Worm (Caenorhabditis elegans) whole organism, mixed stage, embryonic: ENCODE data around the gene ymel-1.

Experiments
- M03D4.4 ChIP-seq: sonication (generic microtip); optimal IDR thresholded peaks from 2 replicates; lab custom pipeline; 2017; ENCODE audit warnings: mild to moderate bottlenecking, missing genetic modification characterization, missing compliant biosample characterization
- bed-3 ChIP-seq: fragments of 200-800 bp; sonication (Bioruptor generic); optimal IDR thresholded peaks from 3 replicates; lab custom pipeline; 2018; ENCODE audit warnings: mild to moderate bottlenecking, missing genetic modification characterization, moderate library complexity, missing compliant biosample characterization
- blmp-1 ChIP-seq: fragments of 150-350 bp; optimal IDR thresholded peaks from 2 replicates; lab custom pipeline; 2014; ENCODE audit warnings: missing biosample characterization, missing genetic modification characterization
- ceh-39 ChIP-seq: fragments of 150-350 bp; optimal IDR thresholded peaks from 2 replicates; lab custom pipeline; 2014; ENCODE audit warnings: missing biosample characterization, missing genetic modification characterization
- ceh-43 ChIP-seq: fragments of 200-800 bp; sonication (Bioruptor generic); optimal IDR thresholded peaks from 2 replicates; lab custom pipeline; 2018; ENCODE audit warnings: mild to moderate bottlenecking, missing genetic modification characterization, moderate library complexity, missing compliant biosample characterization
- ceh-83 ChIP-seq: fragments of 200-800 bp; sonication (Bioruptor generic); optimal IDR thresholded peaks from 2 replicates; lab custom pipeline; 2018; ENCODE audit warnings: mild to moderate bottlenecking, missing genetic modification characterization, missing compliant biosample characterization
- ces-1 ChIP-seq: fragments of 150-350 bp; optimal IDR thresholded peaks from 2 replicates; lab custom pipeline; 2014; ENCODE audit warnings: missing biosample characterization, missing genetic modification reagents, missing genetic modification characterization
- cnd-1 ChIP-seq: fragments of 200-800 bp; sonication (Bioruptor generic); optimal IDR thresholded peaks from 2 replicates; lab custom pipeline; 2018; ENCODE audit warnings: mild to moderate bottlenecking, missing genetic modification characterization, missing compliant biosample characterization
- drap-1 ChIP-seq: fragments of 200-800 bp; sonication (Bioruptor generic); optimal IDR thresholded peaks from 3 replicates; lab custom pipeline; 2018; ENCODE audit warnings: mild to moderate bottlenecking, missing genetic modification characterization, missing compliant biosample characterization
- elt-1 ChIP-seq: sonication (generic microtip); optimal IDR thresholded peaks from 2 replicates; lab custom pipeline; 2017; ENCODE audit warnings: missing genetic modification characterization, mild to moderate bottlenecking, missing compliant biosample characterization, antibody characterized with exemption, moderate library complexity, borderline replicate concordance; ENCODE audit not compliant: insufficient read depth
- flh-1 ChIP-seq: fragments of 200-800 bp; sonication (Bioruptor generic); optimal IDR thresholded peaks from 2 replicates; lab custom pipeline; 2018; ENCODE audit warnings: mild to moderate bottlenecking, missing genetic modification characterization, moderate library complexity, missing compliant biosample characterization
- ham-2 ChIP-seq: fragments of 200-800 bp; sonication (Bioruptor generic); optimal IDR thresholded peaks from 2 replicates; lab custom pipeline; 2018; ENCODE audit warnings: mild to moderate bottlenecking, missing genetic modification characterization, missing compliant biosample characterization
- hlh-1 ChIP-seq: fragments of 150-350 bp; optimal IDR thresholded peaks from 2 replicates; lab custom pipeline; 2014; ENCODE audit warnings: missing biosample characterization, missing genetic modification reagents, missing genetic modification characterization
- lin-13 ChIP-seq: fragments of 150-350 bp; optimal IDR thresholded peaks from 2 replicates; lab custom pipeline; 2014; ENCODE audit warnings: missing biosample characterization, missing genetic modification characterization
- lin-32 ChIP-seq: fragments of 200-800 bp; sonication (Bioruptor generic); optimal IDR thresholded peaks from 2 replicates; lab custom pipeline; 2018; ENCODE audit warnings: mild to moderate bottlenecking, missing genetic modification characterization, missing compliant biosample characterization
- mab-5 ChIP-seq: fragments of 150-350 bp; optimal IDR thresholded peaks from 2 replicates; lab custom pipeline; 2014; ENCODE audit warnings: missing biosample characterization, missing genetic modification characterization
- mep-1 ChIP-seq: fragments of 150-350 bp; optimal IDR thresholded peaks from 2 replicates; lab custom pipeline; 2017; ENCODE audit warnings: missing biosample characterization, missing genetic modification reagents, missing genetic modification characterization, inconsistent platforms
- mls-2 ChIP-seq: sonication (generic microtip); optimal IDR thresholded peaks from 2 replicates; lab custom pipeline; 2016; ENCODE audit warnings: mild to moderate bottlenecking, missing genetic modification characterization, moderate library complexity, missing compliant biosample characterization
- nhr-2 ChIP-seq: fragments of 150-350 bp; optimal IDR thresholded peaks from 2 replicates; lab custom pipeline; 2014; ENCODE audit warnings: missing biosample characterization, missing genetic modification characterization
- nhr-28 ChIP-seq: fragments of 150-350 bp; optimal IDR thresholded peaks from 2 replicates; lab custom pipeline; 2014; ENCODE audit warnings: missing biosample characterization, missing genetic modification characterization
- nhr-76 ChIP-seq: sonication (generic microtip); optimal IDR thresholded peaks from 2 replicates; lab custom pipeline; 2017; ENCODE audit warnings: missing biosample characterization, missing genetic modification characterization
- pha-4 ChIP-seq: fragments of 150-350 bp; optimal IDR thresholded peaks from 2 replicates; lab custom pipeline; 2018; ENCODE audit warnings: missing biosample characterization, missing genetic modification reagents, missing genetic modification characterization
- sem-2 ChIP-seq: fragments of 200-800 bp; sonication (Bioruptor generic); optimal IDR thresholded peaks from 2 replicates; lab custom pipeline; 2018; ENCODE audit warnings: mild to moderate bottlenecking, missing genetic modification characterization, missing compliant biosample characterization
- sptf-1 ChIP-seq: sonication (generic microtip); optimal IDR thresholded peaks from 2 replicates; lab custom pipeline; 2017; ENCODE audit warnings: mild to moderate bottlenecking, missing genetic modification characterization, moderate library complexity, missing compliant biosample characterization
- tbx-8 ChIP-seq: fragments of 200-800 bp; sonication (Bioruptor generic); optimal IDR thresholded peaks from 2 replicates; lab custom pipeline; 2018; ENCODE audit warnings: mild to moderate bottlenecking, missing genetic modification characterization, moderate library complexity, missing compliant biosample characterization
- unc-120 ChIP-seq: sonication (generic microtip); optimal IDR thresholded peaks from 2 replicates; lab custom pipeline; 2017; ENCODE audit warnings: missing genetic modification characterization, missing compliant biosample characterization; ENCODE audit not compliant: poor library complexity, severe bottlenecking
- unc-39 ChIP-seq: fragments of 150-350 bp; optimal IDR thresholded peaks from 2 replicates; lab custom pipeline; 2014; ENCODE audit warnings: missing biosample characterization, missing genetic modification characterization
- unc-62 ChIP-seq: fragments of 150-350 bp; optimal IDR thresholded peaks from 2 replicates; lab custom pipeline; 2014; ENCODE audit warnings: missing biosample characterization, missing genetic modification reagents, missing genetic modification characterization
- zip-8 ChIP-seq: fragments of 150-350 bp; optimal IDR thresholded peaks from 2 replicates; lab custom pipeline; 2014; ENCODE audit warnings: missing biosample characterization, missing genetic modification characterization
- ztf-11 ChIP-seq: fragments of 150-350 bp; optimal IDR thresholded peaks from 2 replicates; lab custom pipeline; 2014; ENCODE audit warnings: missing biosample characterization, missing genetic modification characterization

Gene ymel-1

ce11 chrIII:10415822-10416221 lies at the start of gene ymel-1:
TSS of gene ymel-1 (plus strand) at chrIII:10416139.
- TF ChIP-seq unc-120 (tag; lab: Kevin White, UChicago) (no peak), cnd-1 (no peak), M03D4.4 (tag; lab: Kevin White, UChicago) (peak; percentile 25), drap-1 (no peak), hlh-1 (tag; lab: Kevin White, UChicago) (no peak), nhr-2 (tag; lab: Kevin White, UChicago) (no peak), ham-2 (GFP tag; lab: Kevin White, UChicago) (no peak)

ce11 chrIII:10367355-10367909 lies 48.5 kb upstream of the ymel-1 start:
- no peak for TF ChIP-seq bed-3
- TF ChIP-seq ceh-43 (GFP tag; lab: Kevin White, UChicago): no peak
- TF ChIP-seq ces-1 (GFP tag; lab: Kevin White, UChicago): peak; percentile 31

- no peak for TF ChIP-seq M03D4.4 (tag; lab: Kevin White, UChicago)
- no peak for TF ChIP-seq pha-4
- no peak for TF ChIP-seq elt-1 (tag; lab: Kevin White, UChicago)
- no peak for TF ChIP-seq ztf-11 (tag; lab: Kevin White, UChicago)
- no peak for TF ChIP-seq hlh-1 (tag; lab: Kevin White, UChicago)
- TF ChIP-seq blmp-1: no peak
- no peak for TF ChIP-seq zip-8 (tag; lab: Kevin White, UChicago)
- TF ChIP-seq unc-62 (GFP tag; lab: Kevin White, UChicago): no peak
- TF ChIP-seq ham-2 (GFP tag; lab: Kevin White, UChicago): no peak
- no peak for TF ChIP-seq sptf-1 (tag; lab: Kevin White, UChicago)
- no peak for TF ChIP-seq cnd-1
- TF ChIP-seq mls-2 (tag; lab: Kevin White, UChicago): no peak
- no peak for TF ChIP-seq ceh-43 (GFP tag; lab: Kevin White, UChicago)
- no peak for TF ChIP-seq ceh-83
- no peak for TF ChIP-seq unc-39 (tag; lab: Kevin White, UChicago)
- TF ChIP-seq, all 35 proteins: peak for 0
These were observed 42.1 kb upstream of the ymel-1 start for ce11 chrIII:10373845-10374244.

ce11 chrIII:10376041-10376440 lies 39.9 kb upstream of the ymel-1 start:
- TF ChIP-seq elt-1 (tag; lab: Kevin White, UChicago): no peak
- TF ChIP-seq flh-1 (GFP tag; lab: Kevin White, UChicago): no peak
- TF ChIP-seq pha-4: no peak
- TF ChIP-seq blmp-1: no peak
- no peak for TF ChIP-seq nhr-2 (tag; lab: Kevin White, UChicago)
- no peak for TF ChIP-seq unc-39 (tag; lab: Kevin White, UChicago)
- no peak for TF ChIP-seq zip-8 (tag; lab: Kevin White, UChicago)
- no peak for TF ChIP-seq ceh-43 (GFP tag; lab: Kevin White, UChicago)
- TF ChIP-seq unc-62 (GFP tag; lab: Kevin White, UChicago): no peak

- TF ChIP-seq M03D4.4 (tag; lab: Kevin White, UChicago): no peak
- no peak for TF ChIP-seq ztf-11 (tag; lab: Kevin White, UChicago)
- TF ChIP-seq zip-8 (tag; lab: Kevin White, UChicago): no peak
- TF ChIP-seq nhr-2 (tag; lab: Kevin White, UChicago): no peak
- no peak for TF ChIP-seq ceh-39 (tag; lab: Kevin White, UChicago)
These were observed 37.0 kb upstream of the ymel-1 start for ce11 chrIII:10378899-10379298.

ce11 chrIII:10379632-10380031 lies 36.3 kb upstream of the ymel-1 start:
- TF ChIP-seq mep-1 (tag; lab: Kevin White, UChicago) (no peak), nhr-28 (tag; lab: Kevin White, UChicago) (no peak), ceh-83 (no peak), pha-4 (no peak), sem-2 (GFP tag; lab: Kevin White, UChicago) (no peak), lin-13 (tag; lab: Kevin White, UChicago) (no peak), unc-62 (GFP tag; lab: Kevin White, UChicago) (no peak), ces-1 (GFP tag; lab: Kevin White, UChicago) (no peak), lin-32 (GFP tag; lab: Kevin White, UChicago) (no peak), mab-5 (tag; lab: Kevin White, UChicago) (no peak), ztf-11 (tag; lab: Kevin White, UChicago) (no peak), nhr-76 (tag; lab: Kevin White, UChicago) (no peak), bed-3 (no peak), blmp-1 (no peak), tbx-8 (GFP tag; lab: Kevin White, UChicago) (no peak)
